Fruit fly (Drosophila melanogaster) whole organism, embryonic: ENCODE data around the gene CG5861.

Source experiments
- Atf-2 ChIP-seq: fragments of 200-800 bp; sonication (Bioruptor generic); optimal IDR thresholded peaks from 2 replicates; lab custom pipeline; 2016; ENCODE audit warnings: missing biosample characterization, missing genetic modification characterization
- B-H1 ChIP-seq: fragments of 200-800 bp; sonication (Bioruptor generic); IDR thresholded peaks from 3 replicates; pipeline ENCODE4 v1.3.6; 2022; ENCODE audit warnings: missing biosample characterization, missing genetic modification characterization
- CG10209 ChIP-seq: fragments of 200-800 bp; sonication (Bioruptor generic); optimal IDR thresholded peaks from 3 replicates; lab custom pipeline; 2017; ENCODE audit warnings: missing biosample characterization, mild to moderate bottlenecking, missing genetic modification characterization, missing genetic modification reagents
- CG1024 ChIP-seq: fragments of 200-800 bp; sonication (Bioruptor generic); IDR thresholded peaks from 2 replicates; pipeline ENCODE4 v1.3.6; 2022; ENCODE audit warnings: missing biosample characterization, missing genetic modification characterization
- CG10431 ChIP-seq: fragments of 200-800 bp; sonication (Bioruptor generic); optimal IDR thresholded peaks from 3 replicates; lab custom pipeline; 2018; ENCODE audit warnings: missing biosample characterization, mild to moderate bottlenecking, missing genetic modification characterization
- CG10543 ChIP-seq: fragments of 200-800 bp; sonication (Bioruptor generic); optimal IDR thresholded peaks from 3 replicates; lab custom pipeline; 2017; ENCODE audit warnings: missing biosample characterization, mild to moderate bottlenecking, missing genetic modification characterization, moderate library complexity
- CG11560 ChIP-seq: fragments of 200-800 bp; sonication (Bioruptor generic); IDR thresholded peaks from 3 replicates; pipeline ENCODE4 v1.3.6; 2022; ENCODE audit warnings: missing biosample characterization, missing genetic modification characterization
- CG13123 ChIP-seq: fragments of 200-800 bp; sonication (Bioruptor generic); optimal IDR thresholded peaks from 2 replicates; lab custom pipeline; 2016; ENCODE audit warnings: missing biosample characterization, missing genetic modification characterization
- CG13775 ChIP-seq: fragments of 200-800 bp; sonication (Bioruptor generic); optimal IDR thresholded peaks from 3 replicates; lab custom pipeline; 2017; ENCODE audit warnings: missing biosample characterization, mild to moderate bottlenecking, missing genetic modification characterization
- CG13894 ChIP-seq: fragments of 200-800 bp; sonication (Bioruptor generic); optimal IDR thresholded peaks from 3 replicates; lab custom pipeline; 2018; ENCODE audit warnings: missing biosample characterization, mild to moderate bottlenecking, missing genetic modification characterization, moderate library complexity
- CG15514 ChIP-seq: fragments of 200-800 bp; sonication (Bioruptor generic); optimal IDR thresholded peaks from 3 replicates; lab custom pipeline; 2017; ENCODE audit warnings: missing biosample characterization, missing genetic modification characterization, mild to moderate bottlenecking, moderate library complexity, missing genetic modification reagents
- CG15601 ChIP-seq: fragments of 200-800 bp; sonication (Bioruptor generic); optimal IDR thresholded peaks from 3 replicates; lab custom pipeline; 2019; ENCODE audit warnings: missing biosample characterization, mild to moderate bottlenecking, missing genetic modification characterization, moderate library complexity
- CG3163 ChIP-seq: fragments of 200-800 bp; sonication (Bioruptor generic); optimal IDR thresholded peaks from 3 replicates; lab custom pipeline; 2016; ENCODE audit warnings: missing biosample characterization, missing genetic modification characterization
- CG4360 ChIP-seq: fragments of 200-800 bp; sonication (Bioruptor generic); IDR thresholded peaks from 2 replicates; pipeline ENCODE4 v1.3.6; 2022; ENCODE audit warnings: missing biosample characterization, missing genetic modification characterization
- CG8281 ChIP-seq: fragments of 200-800 bp; sonication (Bioruptor generic); optimal IDR thresholded peaks from 2 replicates; lab custom pipeline; 2018; ENCODE audit warnings: missing biosample characterization, mild to moderate bottlenecking, missing genetic modification characterization, moderate library complexity
- CG8359 ChIP-seq: fragments of 200-800 bp; sonication (Bioruptor generic); optimal IDR thresholded peaks from 2 replicates; lab custom pipeline; 2017; ENCODE audit warnings: missing biosample characterization, mild to moderate bottlenecking, missing genetic modification characterization, borderline replicate concordance
- CG9817 ChIP-seq: fragments of 200-800 bp; sonication (Bioruptor generic); optimal IDR thresholded peaks from 2 replicates; lab custom pipeline; 2018; ENCODE audit warnings: missing biosample characterization, mild to moderate bottlenecking, missing genetic modification characterization, moderate library complexity
- CHES-1-like ChIP-seq: fragments of 200-800 bp; sonication (Bioruptor generic); optimal IDR thresholded peaks from 2 replicates; lab custom pipeline; 2016; ENCODE audit warnings: missing biosample characterization, missing genetic modification characterization
- Dek ChIP-seq: fragments of 200-800 bp; sonication (Bioruptor generic); optimal IDR thresholded peaks from 3 replicates; lab custom pipeline; 2019; ENCODE audit warnings: missing biosample characterization, mild to moderate bottlenecking, missing genetic modification characterization, moderate library complexity
- Dip3 ChIP-seq: fragments of 200-800 bp; sonication (Bioruptor generic); optimal IDR thresholded peaks from 3 replicates; lab custom pipeline; 2016; ENCODE audit warnings: missing biosample characterization, missing genetic modification characterization
- E2f1 ChIP-seq: fragments of 200-800 bp; sonication (Bioruptor generic); IDR thresholded peaks from 2 replicates; pipeline ENCODE4 v1.3.6; 2022; ENCODE audit warnings: missing biosample characterization, missing genetic modification characterization
- Eip74EF ChIP-seq, 2 experiments: fragments of 200-800 bp in 1 of 2; fragments of >200 bp in 1 of 2; sonication (Bioruptor generic) in 1 of 2; optimal IDR thresholded peaks; 2 replicates each; lab custom pipeline; 2017 to 2019; ENCODE audit warnings: missing biosample characterization in 2 of 2, missing genetic modification characterization in 2 of 2, mild to moderate bottlenecking in 1 of 2, moderate library complexity in 1 of 2
- Jarid2 ChIP-seq: fragments of 200-800 bp; sonication (Bioruptor generic); optimal IDR thresholded peaks from 3 replicates; lab custom pipeline; 2017; ENCODE audit warnings: mild to moderate bottlenecking, missing biosample characterization, missing genetic modification reagents, missing genetic modification characterization
- NK7.1 ChIP-seq: fragments of 200-800 bp; sonication (Bioruptor generic); optimal IDR thresholded peaks from 3 replicates; lab custom pipeline; 2016; ENCODE audit warnings: missing biosample characterization, missing genetic modification characterization
- Neu2 ChIP-seq: fragments of 200-800 bp; sonication (Bioruptor generic); optimal IDR thresholded peaks from 3 replicates; lab custom pipeline; 2016; ENCODE audit warnings: missing biosample characterization, missing genetic modification characterization, borderline replicate concordance
- Scr ChIP-seq: fragments of 200-800 bp; sonication (Bioruptor generic); IDR thresholded peaks from 2 replicates; pipeline ENCODE4 v1.3.6; 2022; ENCODE audit warnings: missing biosample characterization, missing genetic modification characterization; ENCODE audit not compliant: partially characterized antibody
- YL-1 ChIP-seq: fragments of 200-800 bp; sonication (Bioruptor generic); optimal IDR thresholded peaks from 3 replicates; lab custom pipeline; 2017; ENCODE audit warnings: missing biosample characterization, mild to moderate bottlenecking, missing genetic modification characterization
- bbx ChIP-seq: fragments of 200-800 bp; sonication (Bioruptor generic); IDR thresholded peaks from 2 replicates; pipeline ENCODE4 v1.3.6; 2022; ENCODE audit warnings: missing biosample characterization, missing genetic modification characterization; ENCODE audit not compliant: partially characterized antibody
- cwo ChIP-seq: fragments of 200-800 bp; sonication (Bioruptor generic); optimal IDR thresholded peaks from 3 replicates; lab custom pipeline; 2017; ENCODE audit warnings: missing biosample characterization, missing genetic modification characterization, mild to moderate bottlenecking, moderate library complexity, missing genetic modification reagents
- dysf ChIP-seq: fragments of 200-800 bp; sonication (Bioruptor generic); IDR thresholded peaks from 3 replicates; pipeline ENCODE4 v1.3.6; 2022; ENCODE audit warnings: missing biosample characterization, missing genetic modification characterization
- fd102C ChIP-seq: fragments of 200-800 bp; sonication (Bioruptor generic); optimal IDR thresholded peaks from 2 replicates; lab custom pipeline; 2018; ENCODE audit warnings: missing biosample characterization, mild to moderate bottlenecking, missing genetic modification characterization, moderate library complexity
- fd3F ChIP-seq: fragments of 200-800 bp; sonication (Bioruptor generic); optimal IDR thresholded peaks from 2 replicates; lab custom pipeline; 2018; ENCODE audit warnings: missing biosample characterization, mild to moderate bottlenecking, missing genetic modification characterization, moderate library complexity
- ftz-f1 ChIP-seq: fragments of 200-800 bp; sonication (Bioruptor generic); optimal IDR thresholded peaks from 2 replicates; lab custom pipeline; 2016; ENCODE audit warnings: missing biosample characterization, missing genetic modification characterization
- gem ChIP-seq: fragments of 200-800 bp; sonication (Bioruptor generic); optimal IDR thresholded peaks from 2 replicates; lab custom pipeline; 2019; ENCODE audit warnings: missing biosample characterization, mild to moderate bottlenecking, missing genetic modification characterization, moderate library complexity
- gt ChIP-seq: fragments of 200-800 bp; sonication (Bioruptor generic); IDR thresholded peaks from 2 replicates; pipeline ENCODE4 v1.3.6; 2022; ENCODE audit warnings: missing biosample characterization, missing genetic modification characterization
- ken ChIP-seq: fragments of 200-800 bp; sonication (Bioruptor generic); IDR thresholded peaks from 3 replicates; pipeline ENCODE4 v1.3.6; 2022; ENCODE audit warnings: missing biosample characterization, missing genetic modification characterization
- lola ChIP-seq, 3 experiments: fragments of >200 bp in 2 of 3; fragments of 200-800 bp in 1 of 3; sonication (Bioruptor generic) in 1 of 3; optimal IDR thresholded peaks; 2 replicates each; lab custom pipeline; 2017 to 2019; ENCODE audit warnings: missing biosample characterization in 3 of 3, missing genetic modification characterization in 3 of 3, mild to moderate bottlenecking in 1 of 3, moderate library complexity in 1 of 3
- nau ChIP-seq: fragments of 200-800 bp; sonication (Bioruptor generic); optimal IDR thresholded peaks from 3 replicates; lab custom pipeline; 2017; ENCODE audit warnings: missing biosample characterization, mild to moderate bottlenecking, missing genetic modification characterization, missing genetic modification reagents
- pum ChIP-seq: fragments of 200-800 bp; sonication (Bioruptor generic); optimal IDR thresholded peaks from 2 replicates; lab custom pipeline; 2016; ENCODE audit warnings: missing biosample characterization, missing genetic modification characterization
- rib ChIP-seq: fragments of 200-800 bp; sonication (Bioruptor generic); IDR thresholded peaks from 2 replicates; pipeline ENCODE4 v1.3.6; 2022; ENCODE audit warnings: missing biosample characterization, missing genetic modification characterization
- ro ChIP-seq: fragments of 200-800 bp; sonication (Bioruptor generic); IDR thresholded peaks from 2 replicates; pipeline ENCODE4 v1.3.6; 2022; ENCODE audit warnings: missing biosample characterization, missing genetic modification characterization
- salm ChIP-seq: fragments of 200-800 bp; sonication (Bioruptor generic); optimal IDR thresholded peaks from 2 replicates; lab custom pipeline; 2018; ENCODE audit warnings: missing biosample characterization, mild to moderate bottlenecking, missing genetic modification characterization
- sens-2 ChIP-seq: fragments of 200-800 bp; sonication (Bioruptor generic); IDR thresholded peaks from 2 replicates; pipeline ENCODE4 v1.3.6; 2022; ENCODE audit warnings: missing biosample characterization, missing genetic modification characterization
- sim ChIP-seq: fragments of 200-800 bp; sonication (Bioruptor generic); IDR thresholded peaks from 2 replicates; pipeline ENCODE4 v1.3.6; 2022; ENCODE audit warnings: missing biosample characterization, missing genetic modification characterization
- ssp ChIP-seq: fragments of 200-800 bp; sonication (Bioruptor generic); IDR thresholded peaks from 2 replicates; pipeline ENCODE4 v1.3.6; 2022; ENCODE audit warnings: missing biosample characterization, missing genetic modification characterization
- tin ChIP-seq: fragments of 200-800 bp; sonication (Bioruptor generic); optimal IDR thresholded peaks from 3 replicates; lab custom pipeline; 2016; ENCODE audit warnings: missing biosample characterization, missing genetic modification characterization
- trem ChIP-seq: fragments of 200-800 bp; optimal IDR thresholded peaks from 3 replicates; lab custom pipeline; 2019; ENCODE audit warnings: missing biosample characterization, mild to moderate bottlenecking, missing genetic modification characterization, moderate library complexity
- vnd ChIP-seq: fragments of 200-800 bp; sonication (Bioruptor generic); IDR thresholded peaks from 3 replicates; pipeline ENCODE4 v1.3.6; 2022; ENCODE audit warnings: missing biosample characterization, missing genetic modification characterization; ENCODE audit not compliant: partially characterized antibody

Gene CG5861

dm6 chr2L:16287602-16288392, 19.3 kb downstream of the CG5861 start, which contains the start of the genes crp and pkaap (continued):
- no peak for TF ChIP-seq sim (GFP tag; lab: Robert Waterston, UW)
- TF ChIP-seq nau (GFP tag; lab: Kevin White, UChicago), result no peak
- no peak for TF ChIP-seq vnd (GFP tag; lab: Robert Waterston, UW)
- peak; percentile 40 for TF ChIP-seq salm (tag; lab: Kevin White, UChicago)
- TF ChIP-seq Scr, result no peak
- TF ChIP-seq lola (GFP tag; optimal IDR thresholded peaks at IDR 0.05; lab: Kevin White, UChicago), result peak in 1 of 3 experiments; percentile 14
- TF ChIP-seq CG1024 (GFP tag; lab: Robert Waterston, UW), result no peak
- TF ChIP-seq CG15514 (GFP tag; lab: Kevin White, UChicago), result peak; percentile 73
- no peak for TF ChIP-seq gt (GFP tag; lab: Robert Waterston, UW)
- TF ChIP-seq E2f1 (GFP tag; lab: Robert Waterston, UW), result no peak
- peak; percentile 89 for TF ChIP-seq CG13894 (tag; lab: Kevin White, UChicago)
- TF ChIP-seq NK7.1 (GFP tag; lab: Kevin White, UChicago), result peak; percentile 65
- peak; percentile 60 for TF ChIP-seq ftz-f1 (GFP tag; lab: Kevin White, UChicago)
- no peak for TF ChIP-seq gem (tag; lab: Kevin White, UChicago)
- TF ChIP-seq cwo (GFP tag; lab: Kevin White, UChicago), result peak; percentile 59
- TF ChIP-seq pum (GFP tag; lab: Kevin White, UChicago), result peak; percentile 87
- peak; percentile 94 for TF ChIP-seq Jarid2 (GFP tag; lab: Kevin White, UChicago)
- TF ChIP-seq dysf, result no peak
- no peak for TF ChIP-seq CG4360 (GFP tag; lab: Robert Waterston, UW)
- TF ChIP-seq CG13775 (GFP tag; lab: Kevin White, UChicago), result peak; percentile 58
- peak; percentile 15 for TF ChIP-seq Neu2
- peak; percentile 45 for TF ChIP-seq fd3F (GFP tag; lab: Kevin White, UChicago)
- TF ChIP-seq CG13123, result peak; percentile 73
- TF ChIP-seq ro (GFP tag; lab: Robert Waterston, UW), result no peak
- TF ChIP-seq CG10543 (GFP tag; lab: Kevin White, UChicago), result peak; percentile 86
- no peak for TF ChIP-seq rib (GFP tag; lab: Robert Waterston, UW)
- TF ChIP-seq tin (GFP tag; lab: Kevin White, UChicago), result peak; percentile 90
- TF ChIP-seq CG9817 (tag; lab: Kevin White, UChicago), result peak; percentile 70
- peak; percentile 68 for TF ChIP-seq CG10431 (GFP tag; lab: Kevin White, UChicago)
- TF ChIP-seq CHES-1-like (GFP tag; lab: Kevin White, UChicago), result peak; percentile 91
- peak; percentile 84 for TF ChIP-seq Atf-2
- peak; percentile 77 for TF ChIP-seq Dip3 (GFP tag; lab: Kevin White, UChicago)
- TF ChIP-seq trem (tag; lab: Kevin White, UChicago), result peak; percentile 62
- no peak for TF ChIP-seq B-H1 (GFP tag; lab: Robert Waterston, UW)
- no peak for TF ChIP-seq sens-2 (GFP tag; lab: Robert Waterston, UW)
- TF ChIP-seq Eip74EF (GFP tag; optimal IDR thresholded peaks at IDR 0.05; lab: Kevin White, UChicago), result peak in 1 of 2 experiments; percentile 59
- peak; percentile 22 for TF ChIP-seq CG8281
- peak; percentile 26 for TF ChIP-seq CG8359 (GFP tag; lab: Kevin White, UChicago)
- peak; percentile 73 for TF ChIP-seq CG3163 (GFP tag; lab: Kevin White, UChicago)
- TF ChIP-seq ken (GFP tag; lab: Robert Waterston, UW), result no peak
- peak; percentile 75 for TF ChIP-seq Dek (tag; lab: Kevin White, UChicago)
- TF ChIP-seq fd102C, result peak; percentile 11
- no peak for TF ChIP-seq ssp (GFP tag; lab: Robert Waterston, UW)
- no peak for TF ChIP-seq bbx
- TF ChIP-seq CG15601 (tag; lab: Kevin White, UChicago), result peak; percentile 75
- TF ChIP-seq CG10209 (GFP tag; lab: Kevin White, UChicago), result peak; percentile 71
- TF ChIP-seq YL-1 (GFP tag; lab: Kevin White, UChicago), result peak; percentile 75
- TF ChIP-seq CG11560 (tag; lab: Robert Waterston, UW), result no peak
